Fruit fly (Drosophila melanogaster): ENCODE measurements around the gene CG33340.
A peak's percentile ranks its signal among the peaks of the same experiment; 100 is the strongest.

Gene CG33340

DNA sequence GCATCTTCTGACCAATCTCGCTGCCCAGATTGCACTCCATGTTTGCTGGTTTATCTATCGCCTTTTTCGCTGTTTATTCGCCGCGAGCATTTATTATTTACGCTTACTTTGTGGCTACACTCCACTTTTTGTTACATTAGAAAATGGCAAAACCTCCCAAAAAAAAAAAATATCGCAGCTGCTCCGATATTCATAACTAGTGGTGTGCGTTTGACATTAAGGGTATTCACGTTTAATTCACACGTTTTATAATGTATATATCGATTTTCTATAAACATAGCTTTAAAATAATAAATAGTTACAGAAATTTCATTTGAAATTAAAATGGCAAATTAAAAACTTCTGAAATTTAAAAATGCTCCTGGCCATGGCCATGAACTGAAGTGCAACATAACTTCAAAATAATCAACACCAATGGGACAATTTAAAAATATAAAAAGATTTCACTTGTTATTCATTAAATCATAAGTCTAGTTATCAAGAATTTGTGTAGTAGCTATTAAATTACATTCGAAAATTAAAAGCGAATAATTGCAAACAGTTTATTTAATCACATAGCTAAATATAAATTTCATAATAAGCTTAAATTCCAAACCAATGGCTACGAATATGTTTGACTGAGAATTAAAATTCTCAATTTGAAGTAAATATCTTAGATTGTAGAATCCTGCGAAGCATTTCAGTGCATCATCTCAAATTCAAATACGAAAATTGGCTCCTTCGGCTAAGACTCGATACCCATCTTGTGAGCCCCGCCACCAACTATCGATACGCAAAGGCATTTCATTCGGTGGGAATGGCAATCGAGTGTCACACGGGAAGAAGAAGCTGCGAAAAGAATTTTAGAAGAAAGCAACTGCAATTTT lies 44.5 kb upstream of the CG33340 start, which contains the start of the genes Nab2 and BRWD3 (continued):
- TF ChIP-seq lab (GFP tag; optimal IDR thresholded peaks at IDR 0.05), result no peak
- TF ChIP-seq nerfin-2 (GFP tag; IDR thresholded peaks at IDR 0.05; ENCODE audit: partially characterized antibody), result peak; percentile 48
- no peak for TF ChIP-seq CG8359 (GFP tag; optimal IDR thresholded peaks at IDR 0.05; ENCODE audit: borderline replicate concordance)
- no peak for TF ChIP-seq lilli (GFP tag; optimal IDR thresholded peaks at IDR 0.05)
- no peak for TF ChIP-seq CG10366 (GFP tag; IDR thresholded peaks at IDR 0.05)
- TF ChIP-seq CG4328 (GFP tag; optimal IDR thresholded peaks at IDR 0.05), result peak; percentile 32
- TF ChIP-seq Ssrp (tag; optimal IDR thresholded peaks at IDR 0.05), result peak; percentile 22
- TF ChIP-seq H15 (GFP tag; IDR thresholded peaks at IDR 0.05), result no peak
- TF ChIP-seq sens-2 (GFP tag; IDR thresholded peaks at IDR 0.05), result peak; percentile 20; the same call in 1 of the 2 replicates
- no peak for TF ChIP-seq Fer2 (tag; optimal IDR thresholded peaks at IDR 0.05)
- TF ChIP-seq Med (GFP tag), result peak; percentile 69
- TF ChIP-seq Hey (tag; optimal IDR thresholded peaks at IDR 0.05), result no peak
- no peak for TF ChIP-seq CG16863 (GFP tag; optimal IDR thresholded peaks at IDR 0.05)
- TF ChIP-seq TFAM (GFP tag; optimal IDR thresholded peaks at IDR 0.05), result no peak
- no peak for TF ChIP-seq bowl (GFP tag; IDR thresholded peaks at IDR 0.05)
- TF ChIP-seq CG14965 (GFP tag; optimal IDR thresholded peaks at IDR 0.05; ENCODE audit: borderline replicate concordance), result no peak
- TF ChIP-seq Sry-β (GFP tag; optimal IDR thresholded peaks at IDR 0.05), result peak; percentile 56
- no peak for TF ChIP-seq CG10431 (GFP tag; optimal IDR thresholded peaks at IDR 0.05)
- peak; percentile 45; the same call in 1 of the 2 replicates for TF ChIP-seq E2f1 (GFP tag; IDR thresholded peaks at IDR 0.05)
- no peak for TF ChIP-seq CG12236 (GFP tag; optimal IDR thresholded peaks at IDR 0.05)
- peak; percentile 68 for TF ChIP-seq CG13775 (GFP tag; optimal IDR thresholded peaks at IDR 0.05)
- peak; percentile 18 for TF ChIP-seq CG1602 (GFP tag; optimal IDR thresholded peaks at IDR 0.05)
- peak; percentile 52 for TF ChIP-seq CG13287 (GFP tag; IDR thresholded peaks at IDR 0.05; ENCODE audit: partially characterized antibody)
- 0 out of 2 replicates have a peak, but pooled peaks have one; percentile 24 for TF ChIP-seq ttk (GFP tag; IDR thresholded peaks at IDR 0.05)
- peak; percentile 38 for TF ChIP-seq tin (GFP tag; optimal IDR thresholded peaks at IDR 0.05)
- TF ChIP-seq Bgb (GFP tag; IDR thresholded peaks at IDR 0.05; ENCODE audit: partially characterized antibody), result peak; percentile 81
- TF ChIP-seq pb (GFP tag; optimal IDR thresholded peaks at IDR 0.05), result no peak
- 0 out of 2 replicates have a peak, but pooled peaks have one; percentile 32 for TF ChIP-seq CG1024 (GFP tag; IDR thresholded peaks at IDR 0.05)
- peak; percentile 45 for TF ChIP-seq CG18619 (GFP tag; optimal IDR thresholded peaks at IDR 0.05)
- no peak for TF ChIP-seq Hmx (GFP tag; optimal IDR thresholded peaks at IDR 0.05)
- TF ChIP-seq CG8765 (GFP tag; IDR thresholded peaks at IDR 0.05), result 0 out of 2 replicates have a peak, but pooled peaks have one; percentile 28
- TF ChIP-seq CG15696 (tag; optimal IDR thresholded peaks at IDR 0.05), result peak; percentile 28
- TF ChIP-seq CG12104 (GFP tag; optimal IDR thresholded peaks at IDR 0.05), result peak; percentile 49
- peak; percentile 67; the same call in 3 of the 4 replicates for TF ChIP-seq Dll (GFP tag; IDR thresholded peaks at IDR 0.05; ENCODE audit: partially characterized antibody)
- no peak for TF ChIP-seq CG11398 (GFP tag; optimal IDR thresholded peaks at IDR 0.05)
- TF ChIP-seq Drgx (GFP tag; IDR thresholded peaks at IDR 0.05), result no peak
- no peak for TF ChIP-seq luna (GFP tag; optimal IDR thresholded peaks at IDR 0.05)
- no peak for TF ChIP-seq gsb-n (tag; optimal IDR thresholded peaks at IDR 0.05)
- no peak for TF ChIP-seq HHEX (GFP tag; optimal IDR thresholded peaks at IDR 0.05)
- TF ChIP-seq Pdp1 (GFP tag; optimal IDR thresholded peaks at IDR 0.05), result peak in 1 of 2 experiments; percentile 28
- no peak for TF ChIP-seq CG1647 (GFP tag; optimal IDR thresholded peaks at IDR 0.05)
- no peak for TF ChIP-seq CG6813 (GFP tag; optimal IDR thresholded peaks at IDR 0.05)
- TF ChIP-seq CG17802 (tag; optimal IDR thresholded peaks at IDR 0.05), result no peak
- TF ChIP-seq CG7963 (GFP tag; IDR thresholded peaks at IDR 0.05; ENCODE audit: partially characterized antibody), result peak; percentile 69; the same call in 2 of the 3 replicates
- no peak for TF ChIP-seq ab (GFP tag; optimal IDR thresholded peaks at IDR 0.05)
- no peak for TF ChIP-seq Lhr (GFP tag; optimal IDR thresholded peaks at IDR 0.05)
- peak; percentile 47 for TF ChIP-seq CoRest (tag; optimal IDR thresholded peaks at IDR 0.05)
